Fruit fly (Drosophila melanogaster) Kc167 (cell line): ENCODE data around the gene CG43737.

Source experiments
- psq ChIP-seq: fragments of >200 bp; optimal IDR thresholded peaks from 2 replicates; lab custom pipeline; 2017; ENCODE audit warnings: missing external identifiers
- ttk ChIP-seq: sonication (Bioruptor generic); optimal IDR thresholded peaks from 2 replicates; lab custom pipeline; 2017; ENCODE audit warnings: missing external identifiers

- TF ChIP-seq psq (lab: Kevin White, UChicago), result no peak
- no peak for TF ChIP-seq ttk
Measured at dm6 chrX:15143267-15143830, 31.9 kb upstream of the CG43737 start.
